Fruit fly (Drosophila melanogaster): ENCODE measurements around the gene CG45488.

- TF ChIP-seq CG11294 (GFP tag; IDR thresholded peaks at IDR 0.05) (no peak), topi (GFP tag; optimal IDR thresholded peaks at IDR 0.05) (no peak), CG31627 (GFP tag; optimal IDR thresholded peaks at IDR 0.05) (no peak), CG6854 (GFP tag; optimal IDR thresholded peaks at IDR 0.05) (no peak), Lpt (GFP tag; optimal IDR thresholded peaks at IDR 0.05) (peak; percentile 50), cyc (GFP tag; optimal IDR thresholded peaks at IDR 0.05) (no peak), CG6792 (GFP tag; optimal IDR thresholded peaks at IDR 0.05) (no peak), CG15336 (GFP tag; IDR thresholded peaks at IDR 0.05) (no peak), Ets21C (GFP tag; optimal IDR thresholded peaks at IDR 0.05) (no peak), vri (GFP tag; optimal IDR thresholded peaks at IDR 0.05) (no peak), CG8119 (GFP tag; IDR thresholded peaks at IDR 0.05) (no peak)
Measured at dm6 chrX:19899978-19900377, 20.3 kb downstream of the CG45488 start.

Data from whole organism, prepupa.